Fruit fly (Drosophila melanogaster) whole organism, embryonic: Measurements from ENCODE around the gene ND-30.

Experiments used
- Atf6 ChIP-seq: fragments of 200-800 bp; sonication (Bioruptor generic); IDR thresholded peaks from 2 replicates; pipeline ENCODE4 v1.3.6; 2022; ENCODE audit warnings: missing biosample characterization, missing genetic modification characterization
- Bgb ChIP-seq: fragments of 200-800 bp; sonication (Bioruptor generic); IDR thresholded peaks from 2 replicates; pipeline ENCODE4 v1.3.6; 2022; ENCODE audit warnings: missing biosample characterization, missing genetic modification characterization; ENCODE audit not compliant: partially characterized antibody
- Blimp-1 ChIP-seq: fragments of 200-800 bp; sonication (Bioruptor generic); optimal IDR thresholded peaks from 3 replicates; lab custom pipeline; 2018; ENCODE audit warnings: missing biosample characterization, missing genetic modification characterization, mild to moderate bottlenecking, moderate library complexity, missing genetic modification reagents
- CG10462 ChIP-seq: fragments of 200-800 bp; sonication (Bioruptor generic); optimal IDR thresholded peaks from 2 replicates; lab custom pipeline; 2016; ENCODE audit warnings: missing biosample characterization, missing genetic modification characterization
- CG11398 ChIP-seq: fragments of 200-800 bp; sonication (Bioruptor generic); optimal IDR thresholded peaks from 2 replicates; lab custom pipeline; 2016; ENCODE audit warnings: missing biosample characterization, missing genetic modification characterization
- CG11723 ChIP-seq: fragments of 200-800 bp; sonication (Bioruptor generic); optimal IDR thresholded peaks from 2 replicates; lab custom pipeline; 2017; ENCODE audit warnings: missing biosample characterization, mild to moderate bottlenecking, missing genetic modification characterization
- CG13624 ChIP-seq: fragments of 200-800 bp; sonication (Bioruptor generic); optimal IDR thresholded peaks from 2 replicates; lab custom pipeline; 2016; ENCODE audit warnings: missing biosample characterization, missing genetic modification characterization
- CG15073 ChIP-seq: fragments of 200-800 bp; sonication (Bioruptor generic); optimal IDR thresholded peaks from 2 replicates; lab custom pipeline; 2016; ENCODE audit warnings: missing biosample characterization, missing genetic modification characterization
- CG15601 ChIP-seq: fragments of 200-800 bp; sonication (Bioruptor generic); optimal IDR thresholded peaks from 3 replicates; lab custom pipeline; 2019; ENCODE audit warnings: missing biosample characterization, mild to moderate bottlenecking, missing genetic modification characterization, moderate library complexity
- CG1603 ChIP-seq: fragments of 200-800 bp; sonication (Bioruptor generic); optimal IDR thresholded peaks from 2 replicates; lab custom pipeline; 2019; ENCODE audit warnings: missing biosample characterization, mild to moderate bottlenecking, missing genetic modification characterization, moderate library complexity
- CG17186 ChIP-seq: fragments of 200-800 bp; sonication (Bioruptor generic); optimal IDR thresholded peaks from 3 replicates; lab custom pipeline; 2017; ENCODE audit warnings: missing biosample characterization, missing genetic modification reagents, missing genetic modification characterization
- CG17361 ChIP-seq: fragments of 200-800 bp; sonication (Bioruptor generic); IDR thresholded peaks from 3 replicates; pipeline ENCODE4 v1.3.6; 2022; ENCODE audit warnings: missing biosample characterization, missing genetic modification characterization
- CG2199 ChIP-seq: fragments of 200-800 bp; sonication (Bioruptor generic); IDR thresholded peaks from 3 replicates; pipeline ENCODE4 v1.3.6; 2022; ENCODE audit warnings: missing biosample characterization, missing genetic modification characterization
- CG33557 ChIP-seq: fragments of 200-800 bp; sonication (Bioruptor generic); optimal IDR thresholded peaks from 2 replicates; lab custom pipeline; 2019; ENCODE audit warnings: missing biosample characterization, mild to moderate bottlenecking, missing genetic modification characterization, moderate library complexity
- CG3726 ChIP-seq: fragments of 200-800 bp; sonication (Bioruptor generic); IDR thresholded peaks from 3 replicates; pipeline ENCODE4, ENCODE4 v1.3.6; 2022; ENCODE audit warnings: missing biosample characterization, missing genetic modification characterization
- CG4617 ChIP-seq: fragments of 200-800 bp; sonication (Bioruptor generic); optimal IDR thresholded peaks from 3 replicates; lab custom pipeline; 2016; ENCODE audit warnings: missing biosample characterization, missing genetic modification characterization, borderline replicate concordance
- CG4730 ChIP-seq: fragments of 200-800 bp; sonication (Bioruptor generic); IDR thresholded peaks from 2 replicates; pipeline ENCODE4 v1.3.6; 2022; ENCODE audit warnings: missing biosample characterization, missing genetic modification characterization
- CG6175 ChIP-seq: fragments of 200-800 bp; sonication (Bioruptor generic); IDR thresholded peaks from 3 replicates; pipeline ENCODE4 v1.3.6; 2022; ENCODE audit warnings: missing biosample characterization, missing genetic modification characterization
- CG6654 ChIP-seq: fragments of 200-800 bp; sonication (Bioruptor generic); optimal IDR thresholded peaks from 2 replicates; lab custom pipeline; 2017; ENCODE audit warnings: missing biosample characterization, mild to moderate bottlenecking, missing genetic modification characterization
- CG6854 ChIP-seq: fragments of 200-800 bp; sonication (Bioruptor generic); optimal IDR thresholded peaks from 3 replicates; lab custom pipeline; 2017; ENCODE audit warnings: missing biosample characterization, mild to moderate bottlenecking, missing genetic modification characterization
- CG7786 ChIP-seq: fragments of 200-800 bp; sonication (Bioruptor generic); optimal IDR thresholded peaks from 2 replicates; lab custom pipeline; 2016; ENCODE audit warnings: missing biosample characterization, missing genetic modification characterization
- CG9609 ChIP-seq: fragments of 200-800 bp; sonication (Bioruptor generic); optimal IDR thresholded peaks from 3 replicates; lab custom pipeline; 2016; ENCODE audit warnings: missing biosample characterization, missing genetic modification characterization
- CG9932 ChIP-seq: fragments of 200-800 bp; sonication (Bioruptor generic); IDR thresholded peaks from 2 replicates; pipeline ENCODE4 v1.3.6; 2022; ENCODE audit warnings: missing biosample characterization, missing genetic modification characterization
- Chrac-16 ChIP-seq: fragments of 200-800 bp; sonication (Bioruptor generic); optimal IDR thresholded peaks from 3 replicates; lab custom pipeline; 2016; ENCODE audit warnings: missing biosample characterization, missing genetic modification characterization
- D19A ChIP-seq: fragments of 200-800 bp; optimal IDR thresholded peaks from 3 replicates; lab custom pipeline; 2019; ENCODE audit warnings: missing biosample characterization, mild to moderate bottlenecking, missing genetic modification characterization, moderate library complexity
- HLH54F ChIP-seq: fragments of 200-800 bp; sonication (Bioruptor generic); optimal IDR thresholded peaks from 3 replicates; lab custom pipeline; 2016; ENCODE audit warnings: missing biosample characterization, missing genetic modification characterization
- Hmx ChIP-seq: fragments of 200-800 bp; sonication (Bioruptor generic); optimal IDR thresholded peaks from 2 replicates; lab custom pipeline; 2016; ENCODE audit warnings: missing biosample characterization, missing genetic modification characterization
- Lpt ChIP-seq: fragments of >200 bp; optimal IDR thresholded peaks from 2 replicates; lab custom pipeline; 2018; ENCODE audit warnings: missing biosample characterization, missing genetic modification characterization
- MBD-R2 ChIP-seq: fragments of 200-800 bp; sonication (Bioruptor generic); IDR thresholded peaks from 2 replicates; pipeline ENCODE4 v1.3.6; 2022; ENCODE audit warnings: missing biosample characterization, missing genetic modification characterization
- Mad ChIP-seq: fragments of 200-800 bp; sonication (Bioruptor generic); optimal IDR thresholded peaks from 2 replicates; lab custom pipeline; 2016; ENCODE audit warnings: missing biosample characterization, missing genetic modification characterization
- Mes4 ChIP-seq: fragments of 200-800 bp; sonication (Bioruptor generic); optimal IDR thresholded peaks from 2 replicates; lab custom pipeline; 2016; ENCODE audit warnings: missing biosample characterization, missing genetic modification characterization
- Oaz ChIP-seq: fragments of 200-800 bp; sonication (Bioruptor generic); IDR thresholded peaks from 2 replicates; pipeline ENCODE4 v1.3.6; 2022; ENCODE audit warnings: missing biosample characterization, missing genetic modification characterization
- PHDP ChIP-seq: fragments of 200-800 bp; sonication (Bioruptor generic); optimal IDR thresholded peaks from 3 replicates; lab custom pipeline; 2018; ENCODE audit warnings: missing biosample characterization, mild to moderate bottlenecking, missing genetic modification characterization, moderate library complexity
- Poxn ChIP-seq: fragments of 200-800 bp; sonication (Bioruptor generic); IDR thresholded peaks from 2 replicates; pipeline ENCODE4 v1.3.6; 2022; ENCODE audit warnings: missing biosample characterization, missing genetic modification characterization
- Ptx1 ChIP-seq: fragments of 200-800 bp; sonication (Bioruptor generic); IDR thresholded peaks from 2 replicates; pipeline ENCODE4 v1.3.6; 2022; ENCODE audit warnings: missing biosample characterization, missing genetic modification characterization
- Ssrp ChIP-seq: fragments of 200-800 bp; sonication (Bioruptor generic); optimal IDR thresholded peaks from 2 replicates; lab custom pipeline; 2018; ENCODE audit warnings: missing biosample characterization, mild to moderate bottlenecking, missing genetic modification characterization, moderate library complexity
- Xbp1 ChIP-seq: fragments of 200-800 bp; sonication (Bioruptor generic); optimal IDR thresholded peaks from 3 replicates; lab custom pipeline; 2016; ENCODE audit warnings: missing biosample characterization, mild to moderate bottlenecking, missing genetic modification characterization
- btn ChIP-seq: fragments of 200-800 bp; sonication (Bioruptor generic); optimal IDR thresholded peaks from 2 replicates; lab custom pipeline; 2016; ENCODE audit warnings: missing biosample characterization, missing genetic modification characterization
- dan ChIP-seq: fragments of 200-800 bp; sonication (Bioruptor generic); IDR thresholded peaks from 2 replicates; pipeline ENCODE4 v1.3.6; 2022; ENCODE audit warnings: missing biosample characterization, missing genetic modification characterization
- exex ChIP-seq: fragments of 200-800 bp; sonication (Bioruptor generic); optimal IDR thresholded peaks from 4 replicates; lab custom pipeline; 2018; ENCODE audit warnings: missing biosample characterization, mild to moderate bottlenecking, missing genetic modification characterization, moderate library complexity
- hth ChIP-seq: fragments of >200 bp; optimal IDR thresholded peaks from 2 replicates; lab custom pipeline; 2017; ENCODE audit warnings: inconsistent platforms
- jing ChIP-seq: fragments of 200-800 bp; sonication (Bioruptor generic); optimal IDR thresholded peaks from 2 replicates; lab custom pipeline; 2018; ENCODE audit warnings: missing biosample characterization, mild to moderate bottlenecking, missing genetic modification characterization
- knrl ChIP-seq: fragments of 200-800 bp; sonication (Bioruptor generic); IDR thresholded peaks from 3 replicates; pipeline ENCODE4 v1.3.6; 2022; ENCODE audit warnings: missing biosample characterization, missing genetic modification characterization; ENCODE audit not compliant: partially characterized antibody
- lola ChIP-seq, 3 experiments: fragments of >200 bp in 2 of 3; fragments of 200-800 bp in 1 of 3; sonication (Bioruptor generic) in 1 of 3; optimal IDR thresholded peaks; 2 replicates each; lab custom pipeline; 2017 to 2019; ENCODE audit warnings: missing biosample characterization in 3 of 3, missing genetic modification characterization in 3 of 3, mild to moderate bottlenecking in 1 of 3, moderate library complexity in 1 of 3
- maf-S ChIP-seq: fragments of 200-800 bp; sonication (Bioruptor generic); optimal IDR thresholded peaks from 2 replicates; lab custom pipeline; 2016; ENCODE audit warnings: missing biosample characterization, missing genetic modification characterization
- org-1 ChIP-seq: fragments of 200-800 bp; sonication (Bioruptor generic); optimal IDR thresholded peaks from 2 replicates; lab custom pipeline; 2017; ENCODE audit warnings: missing biosample characterization, missing genetic modification characterization
- pho ChIP-seq: fragments of 200-800 bp; sonication (Bioruptor generic); optimal IDR thresholded peaks from 2 replicates; lab custom pipeline; 2016; ENCODE audit warnings: missing biosample characterization, missing genetic modification characterization
- phol ChIP-seq: fragments of 200-800 bp; sonication (Bioruptor generic); optimal IDR thresholded peaks from 3 replicates; lab custom pipeline; 2018; ENCODE audit warnings: missing biosample characterization, mild to moderate bottlenecking, missing genetic modification characterization, moderate library complexity
- pnt ChIP-seq: fragments of 200-800 bp; sonication (Bioruptor generic); optimal IDR thresholded peaks from 3 replicates; lab custom pipeline; 2016; ENCODE audit warnings: missing biosample characterization, missing genetic modification characterization
- seq ChIP-seq: fragments of 200-800 bp; sonication (Bioruptor generic); IDR thresholded peaks from 2 replicates; pipeline ENCODE4 v1.3.6; 2022; ENCODE audit warnings: missing biosample characterization, missing genetic modification characterization
- stwl ChIP-seq: fragments of 200-800 bp; sonication (Bioruptor generic); optimal IDR thresholded peaks from 3 replicates; lab custom pipeline; 2018; ENCODE audit warnings: missing biosample characterization, mild to moderate bottlenecking, missing genetic modification characterization, moderate library complexity
- vvl ChIP-seq: fragments of 200-800 bp; sonication (Bioruptor generic); IDR thresholded peaks from 2 replicates; pipeline ENCODE4 v1.3.6; 2022; ENCODE audit warnings: missing biosample characterization, missing genetic modification characterization

Gene ND-30

dm6 chr3L:3122688-3123316 lies 36.6 kb downstream of the ND-30 start (continued):
- TF ChIP-seq CG11723 (no peak), CG17186 (no peak), Oaz (GFP tag; lab: Robert Waterston, UW) (no peak), seq (GFP tag; lab: Robert Waterston, UW) (no peak), Atf6 (GFP tag; lab: Robert Waterston, UW) (no peak), CG1603 (tag; lab: Kevin White, UChicago) (no peak), CG7786 (GFP tag; lab: Kevin White, UChicago) (no peak), PHDP (tag; lab: Kevin White, UChicago) (no peak), hth (lab: Kevin White, UChicago) (no peak), btn (no peak), pnt (no peak), vvl (GFP tag; lab: Robert Waterston, UW) (no peak), CG13624 (no peak), dan (GFP tag; lab: Robert Waterston, UW) (no peak), Bgb (no peak), CG6175 (GFP tag; lab: Robert Waterston, UW) (no peak), org-1 (GFP tag; lab: Kevin White, UChicago) (no peak), jing (GFP tag; lab: Kevin White, UChicago) (no peak), CG6654 (GFP tag; lab: Kevin White, UChicago) (no peak), CG33557 (GFP tag; lab: Kevin White, UChicago) (no peak), CG4730 (no peak), D19A (no peak), Blimp-1 (GFP tag; lab: Kevin White, UChicago) (no peak), Ssrp (no peak), maf-S (GFP tag; lab: Kevin White, UChicago) (no peak), phol (no peak), knrl (GFP tag; lab: Robert Waterston, UW) (no peak), CG6854 (GFP tag; lab: Kevin White, UChicago) (no peak), Poxn (GFP tag; lab: Robert Waterston, UW) (no peak), pho (GFP tag; lab: Kevin White, UChicago) (no peak), Mes4 (GFP tag; lab: Kevin White, UChicago) (no peak), MBD-R2 (GFP tag; lab: Robert Waterston, UW) (no peak), Chrac-16 (GFP tag; lab: Kevin White, UChicago) (no peak), CG11398 (GFP tag; lab: Kevin White, UChicago) (no peak), Lpt (GFP tag; lab: Kevin White, UChicago) (no peak), stwl (no peak), CG15073 (GFP tag; lab: Kevin White, UChicago) (no peak), CG3726 (GFP tag; lab: Robert Waterston, UW) (no peak), Hmx (GFP tag; lab: Kevin White, UChicago) (no peak), CG15601 (tag; lab: Kevin White, UChicago) (no peak), CG10462 (GFP tag; lab: Kevin White, UChicago) (no peak), HLH54F (GFP tag; lab: Kevin White, UChicago) (no peak), Xbp1 (GFP tag; lab: Kevin White, UChicago) (no peak), CG4617 (GFP tag; lab: Kevin White, UChicago) (no peak), Mad (GFP tag; lab: Kevin White, UChicago) (no peak), exex (tag; lab: Kevin White, UChicago) (no peak), CG9609 (GFP tag; lab: Kevin White, UChicago) (no peak), lola (GFP tag; optimal IDR thresholded peaks at IDR 0.05; lab: Kevin White, UChicago) (no peak), CG9932 (GFP tag; lab: Robert Waterston, UW) (no peak), Ptx1 (GFP tag; lab: Robert Waterston, UW) (peak; percentile 23; the same call in 1 of the 2 replicates), CG17361 (GFP tag; lab: Robert Waterston, UW) (no peak), CG2199 (GFP tag; lab: Robert Waterston, UW) (0 out of 3 replicates have a peak, but pooled peaks have one; percentile 26)
